Worm (Caenorhabditis elegans): ENCODE data around the gene gst-14.

gst-14 gene

DNA sequence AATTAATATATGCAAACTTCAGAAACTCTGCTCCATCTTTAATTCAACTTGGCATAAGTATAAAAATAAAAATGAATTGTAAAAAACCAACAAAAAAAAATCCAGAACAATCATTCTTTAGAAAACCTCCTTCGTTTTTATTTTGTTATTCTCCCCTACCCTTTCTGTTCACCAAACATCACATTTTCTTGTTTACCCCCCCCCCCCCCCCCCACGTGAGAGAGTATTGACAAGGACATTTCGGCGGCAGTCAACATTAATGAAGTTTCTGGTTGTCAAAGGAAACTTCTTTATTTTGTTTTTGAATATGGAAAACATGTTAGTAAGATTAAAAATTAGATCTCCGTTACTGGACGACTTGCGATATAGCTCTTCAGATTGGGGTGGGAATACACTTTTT, 1.4 kb downstream of the gst-14 start:
- TF ChIP-seq elt-1 (tag; optimal IDR thresholded peaks at IDR 0.05) (no peak), pha-4 (tag; optimal IDR thresholded peaks at IDR 0.05) (peak; percentile 72), ceh-28 (tag; optimal IDR thresholded peaks at IDR 0.05) (no peak), fos-1 (tag; optimal IDR thresholded peaks at IDR 0.05) (no peak)

DNA sequence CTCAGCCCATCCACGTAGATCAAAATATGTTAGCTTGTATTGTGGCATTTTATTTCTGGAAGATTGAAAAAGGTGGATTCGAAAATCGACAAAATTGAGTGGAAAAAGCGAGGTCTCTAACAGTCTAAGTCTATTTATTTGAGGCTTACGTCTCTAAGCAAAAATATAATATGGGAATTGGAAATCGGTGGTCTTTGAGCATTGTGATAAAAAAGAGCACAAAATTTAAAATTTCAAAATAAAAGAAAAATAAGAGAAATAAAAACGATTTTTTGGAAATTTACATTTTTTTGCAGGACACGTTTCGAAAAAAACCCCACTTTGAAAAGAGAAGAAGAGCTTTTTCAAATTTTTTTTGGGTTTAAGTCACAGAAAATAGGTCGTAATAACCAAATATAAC, 2.8 kb downstream of the gst-14 start, which contains the start of gene gst-15:
Gene gst-15 (minus strand): TSS at position 101 of the 400 bp plus-strand sequence.
- no peak for TF ChIP-seq elt-1 (tag; optimal IDR thresholded peaks at IDR 0.05)
- no peak for TF ChIP-seq egl-5 (tag; optimal IDR thresholded peaks at IDR 0.05)
- TF ChIP-seq snpc-4 (tag; optimal IDR thresholded peaks at IDR 0.05), result no peak
- no peak for TF ChIP-seq lin-15B (tag; optimal IDR thresholded peaks at IDR 0.05)
- no peak for TF ChIP-seq elt-2 (tag; optimal IDR thresholded peaks at IDR 0.05)
- no peak for TF ChIP-seq nhr-67 (tag; optimal IDR thresholded peaks at IDR 0.05)
- TF ChIP-seq nhr-23 (tag; optimal IDR thresholded peaks at IDR 0.05), result no peak

DNA sequence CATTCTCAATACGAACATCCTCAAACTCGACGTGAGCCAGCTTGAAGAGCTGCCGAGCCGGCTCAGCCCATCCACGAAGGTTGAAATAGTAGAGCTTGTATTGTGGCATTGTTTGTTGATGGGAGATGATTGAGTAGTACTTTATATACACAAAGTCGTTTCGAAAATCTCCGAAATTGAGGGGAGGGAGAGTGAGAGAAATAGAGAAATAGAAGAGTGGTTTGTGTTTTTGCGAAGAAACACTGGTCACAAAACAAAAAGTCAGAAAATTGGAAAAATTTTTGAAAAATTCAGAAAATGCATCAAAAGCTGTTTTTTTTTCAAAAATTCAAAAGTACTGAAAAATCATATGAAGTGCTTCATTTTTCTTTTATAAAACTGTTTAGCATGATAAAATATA, 4.7 kb downstream of the gst-14 start, which contains the start of gene gst-24:
Gene gst-24 (minus strand): TSS at position 181 of the 400 bp plus-strand sequence.
- TF ChIP-seq nhr-28 (tag; optimal IDR thresholded peaks at IDR 0.05), result no peak
- peak; percentile 42 for TF ChIP-seq pha-4 (tag; optimal IDR thresholded peaks at IDR 0.05)
- TF ChIP-seq hmg-11 (tag; optimal IDR thresholded peaks at IDR 0.05), result no peak

DNA sequence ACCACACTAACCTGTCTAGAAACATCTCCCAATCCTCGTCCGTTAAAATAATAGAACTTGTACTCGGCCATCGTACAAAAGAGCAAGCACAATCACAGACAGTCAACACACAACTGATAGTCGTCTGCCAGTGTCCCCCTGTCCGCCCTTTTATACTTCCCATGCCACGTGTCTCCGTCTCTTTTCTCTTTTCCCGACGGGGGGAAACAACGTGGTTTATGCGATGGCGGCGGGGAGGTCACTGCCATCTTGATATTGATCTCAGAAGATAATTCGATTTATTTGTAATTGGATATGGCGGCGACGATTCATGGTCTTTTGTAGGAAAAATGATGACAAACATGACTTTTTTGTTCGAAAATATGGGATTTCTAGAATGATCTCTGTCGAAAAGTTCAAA, 6.2 kb downstream of the gst-14 start, which contains the start of gene gst-20:
Gene gst-20 (minus strand): TSS at position 170 of the 400 bp plus-strand sequence.
- TF ChIP-seq sea-2 (GFP tag; optimal IDR thresholded peaks at IDR 0.05) (no peak), ztf-11 (tag; optimal IDR thresholded peaks at IDR 0.05) (no peak), nfya-1 (tag; optimal IDR thresholded peaks at IDR 0.05; ENCODE audit: insufficient read depth) (peak; percentile 8), tbx-2 (tag; optimal IDR thresholded peaks at IDR 0.05) (no peak), ZK546.5 (tag; optimal IDR thresholded peaks at IDR 0.05) (no peak), zag-1 (tag; optimal IDR thresholded peaks at IDR 0.05) (no peak), ceh-16 (tag; optimal IDR thresholded peaks at IDR 0.05) (no peak), nhr-237 (tag; optimal IDR thresholded peaks at IDR 0.05) (no peak), unc-39 (tag; optimal IDR thresholded peaks at IDR 0.05) (no peak), skn-1 (tag; optimal IDR thresholded peaks at IDR 0.05) (no peak), aly-2 (tag; optimal IDR thresholded peaks at IDR 0.05) (no peak), pqm-1 (tag; optimal IDR thresholded peaks at IDR 0.05) (peak; percentile 49), nhr-25 (tag; optimal IDR thresholded peaks at IDR 0.05) (peak; percentile 64), nhr-77 (tag; optimal IDR thresholded peaks at IDR 0.05) (no peak), hmg-11 (tag; optimal IDR thresholded peaks at IDR 0.05) (no peak), lin-15B (tag; optimal IDR thresholded peaks at IDR 0.05) (no peak), egl-5 (tag; optimal IDR thresholded peaks at IDR 0.05) (no peak), lin-39 (tag; optimal IDR thresholded peaks at IDR 0.05) (no peak), nhr-11 (tag; optimal IDR thresholded peaks at IDR 0.05) (no peak), mml-1 (tag; optimal IDR thresholded peaks at IDR 0.05) (no peak), daf-12 (tag; optimal IDR thresholded peaks at IDR 0.05) (no peak), elt-1 (tag; optimal IDR thresholded peaks at IDR 0.05) (peak; percentile 61), nhr-43 (tag; optimal IDR thresholded peaks at IDR 0.05; ENCODE audit: poor library complexity, severe bottlenecking) (peak; percentile 68), jun-1 (tag; optimal IDR thresholded peaks at IDR 0.05) (peak; percentile 14), ztf-4 (tag; optimal IDR thresholded peaks at IDR 0.05) (no peak), ceh-82 (tag; optimal IDR thresholded peaks at IDR 0.05) (no peak), nhr-12 (tag; optimal IDR thresholded peaks at IDR 0.05) (no peak), eor-1 (tag; optimal IDR thresholded peaks at IDR 0.05) (no peak), ceh-28 (tag; optimal IDR thresholded peaks at IDR 0.05) (peak; percentile 53), nhr-23 (tag; optimal IDR thresholded peaks at IDR 0.05) (peak; percentile 48), nhr-67 (tag; optimal IDR thresholded peaks at IDR 0.05) (no peak), unc-62 (GFP tag; optimal IDR thresholded peaks at IDR 0.05) (no peak), nhr-28 (tag; optimal IDR thresholded peaks at IDR 0.05) (no peak), R02D3.7 (tag; optimal IDR thresholded peaks at IDR 0.05) (no peak), snpc-4 (tag; optimal IDR thresholded peaks at IDR 0.05) (no peak), fos-1 (tag; optimal IDR thresholded peaks at IDR 0.05) (no peak), ceh-9 (tag; optimal IDR thresholded peaks at IDR 0.05) (no peak), fkh-10 (GFP tag; optimal IDR thresholded peaks at IDR 0.05) (no peak), egl-27 (tag; optimal IDR thresholded peaks at IDR 0.05) (no peak), pha-4 (tag; optimal IDR thresholded peaks at IDR 0.05) (peak; percentile 75), ama-1 (optimal IDR thresholded peaks at IDR 0.05) (no peak), mdl-1 (tag; optimal IDR thresholded peaks at IDR 0.05) (peak; percentile 54), fkh-2 (tag; optimal IDR thresholded peaks at IDR 0.05) (no peak), elt-3 (tag; optimal IDR thresholded peaks at IDR 0.05) (no peak), elt-2 (tag; optimal IDR thresholded peaks at IDR 0.05) (peak; percentile 64), nhr-76 (tag; optimal IDR thresholded peaks at IDR 0.05) (no peak), lsy-12 (tag; optimal IDR thresholded peaks at IDR 0.05) (no peak)

Measured in whole organism, L3 larva.